Fruit fly (Drosophila melanogaster): ENCODE data around the gene tgy.

Gene tgy

DNA sequence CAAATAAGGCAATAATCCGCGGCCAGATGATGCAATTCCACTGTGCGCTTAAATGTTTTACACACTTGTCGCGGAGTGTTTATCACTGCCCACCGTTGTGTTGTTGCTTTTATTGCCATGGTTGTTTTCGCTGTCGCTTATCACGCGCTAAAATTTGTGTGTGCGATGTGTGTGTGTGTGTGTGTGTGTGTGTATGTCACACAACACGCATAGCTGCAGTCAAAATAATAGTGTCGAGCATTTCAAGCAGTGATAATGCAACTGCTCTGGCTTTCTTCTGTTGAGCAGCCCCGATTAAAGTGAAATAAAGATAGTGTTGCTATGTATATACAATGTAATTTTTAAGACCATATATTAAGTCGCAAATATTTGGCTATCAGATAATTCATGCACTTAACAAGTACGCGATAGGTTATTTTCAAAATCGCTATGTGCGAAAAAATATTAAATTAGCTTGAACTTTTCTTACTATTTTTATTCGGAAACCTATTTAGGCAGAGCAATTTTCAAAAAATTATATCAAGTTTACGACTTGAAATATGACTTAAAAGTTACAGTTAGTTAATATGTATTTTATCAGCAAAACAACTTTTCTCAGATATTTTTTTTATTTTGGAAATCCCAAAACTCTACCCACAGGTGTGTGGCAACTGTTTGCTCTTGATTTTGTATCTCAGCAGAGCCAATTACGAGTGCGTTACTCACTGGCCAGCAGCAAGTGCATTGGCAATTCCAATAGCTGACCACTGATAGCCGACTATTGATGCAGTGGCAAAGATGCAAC lies 39.2 kb upstream of the tgy start (continued):
- TF ChIP-seq phol (tag; optimal IDR thresholded peaks at IDR 0.05) (peak; percentile 39), Usf (GFP tag; optimal IDR thresholded peaks at IDR 0.05) (peak; percentile 8), Ptx1 (GFP tag; IDR thresholded peaks at IDR 0.05) (peak; percentile 6; the same call in 1 of the 2 replicates), CG10209 (GFP tag; optimal IDR thresholded peaks at IDR 0.05) (peak; percentile 58), hb (GFP tag; IDR thresholded peaks at IDR 0.05; ENCODE audit: partially characterized antibody) (no peak), Ravus (GFP tag; IDR thresholded peaks at IDR 0.05) (no peak), Ets97D (GFP tag; optimal IDR thresholded peaks at IDR 0.05) (no peak), Dip3 (GFP tag; optimal IDR thresholded peaks at IDR 0.05) (no peak), pum (GFP tag; optimal IDR thresholded peaks at IDR 0.05) (peak; percentile 9), Hand (GFP tag; optimal IDR thresholded peaks at IDR 0.05) (no peak), CG14710 (tag; optimal IDR thresholded peaks at IDR 0.05) (peak; percentile 8), CG8944 (GFP tag; optimal IDR thresholded peaks at IDR 0.05) (no peak), klu (GFP tag; IDR thresholded peaks at IDR 0.05) (no peak), hbn (GFP tag; IDR thresholded peaks at IDR 0.05; ENCODE audit: partially characterized antibody) (no peak), lab (GFP tag; optimal IDR thresholded peaks at IDR 0.05) (peak; percentile 34), mam (GFP tag; optimal IDR thresholded peaks at IDR 0.05) (peak; percentile 42), crc (GFP tag; optimal IDR thresholded peaks at IDR 0.05) (no peak), eve (GFP tag; optimal IDR thresholded peaks at IDR 0.05) (peak in 1 of 2 experiments; percentile 46), Awh (GFP tag; IDR thresholded peaks at IDR 0.05) (no peak), ase (GFP tag; IDR thresholded peaks at IDR 0.05) (no peak; the same call in 2 of the 3 replicates), toy (GFP tag; IDR thresholded peaks at IDR 0.05) (no peak), dmrt99B (tag; optimal IDR thresholded peaks at IDR 0.05) (peak; percentile 70), CG7987 (GFP tag; optimal IDR thresholded peaks at IDR 0.05) (no peak), ranshi (GFP tag; IDR thresholded peaks at IDR 0.05) (no peak), h (optimal IDR thresholded peaks at IDR 0.05) (no peak), TFAM (GFP tag; optimal IDR thresholded peaks at IDR 0.05) (no peak), CG2712 (tag; optimal IDR thresholded peaks at IDR 0.05) (peak; percentile 18), btn (GFP tag; optimal IDR thresholded peaks at IDR 0.05) (no peak), jing (GFP tag; optimal IDR thresholded peaks at IDR 0.05) (peak; percentile 32), CG18764 (GFP tag; optimal IDR thresholded peaks at IDR 0.05) (no peak), gem (tag; optimal IDR thresholded peaks at IDR 0.05) (peak; percentile 54), Med (GFP tag) (peak; percentile 41), repo (GFP tag; optimal IDR thresholded peaks at IDR 0.05) (no peak), kay (GFP tag; optimal IDR thresholded peaks at IDR 0.05) (no peak), sisA (GFP tag; IDR thresholded peaks at IDR 0.05) (0 out of 2 replicates have a peak, but pooled peaks have one; percentile 18), CG11695 (GFP tag; IDR thresholded peaks at IDR 0.05) (peak; percentile 57; the same call in 1 of the 3 replicates), unpg (GFP tag; optimal IDR thresholded peaks at IDR 0.05) (peak; percentile 8), Asciz (GFP tag; optimal IDR thresholded peaks at IDR 0.05) (no peak), CG13775 (GFP tag; optimal IDR thresholded peaks at IDR 0.05) (peak; percentile 43), grau (tag; optimal IDR thresholded peaks at IDR 0.05) (peak; percentile 58), NC2α (GFP tag; optimal IDR thresholded peaks at IDR 0.05) (no peak), bbx (GFP tag; IDR thresholded peaks at IDR 0.05; ENCODE audit: partially characterized antibody) (no peak), unc-4 (GFP tag; IDR thresholded peaks at IDR 0.05; ENCODE audit: partially characterized antibody) (no peak), CG12744 (GFP tag; optimal IDR thresholded peaks at IDR 0.05) (peak; percentile 26), gcm2 (GFP tag; optimal IDR thresholded peaks at IDR 0.05) (no peak), cato (GFP tag; optimal IDR thresholded peaks at IDR 0.05; ENCODE audit: borderline replicate concordance) (no peak), vfl (GFP tag; optimal IDR thresholded peaks at IDR 0.05) (no peak), CG2678 (tag; optimal IDR thresholded peaks at IDR 0.05) (peak; percentile 75), lov (optimal IDR thresholded peaks at IDR 0.05) (no peak), lov (GFP tag; IDR thresholded peaks at IDR 0.05) (no peak)
